Fruit fly (Drosophila melanogaster): Measurements from ENCODE around the gene CG9760.

The CG9760 gene

DNA sequence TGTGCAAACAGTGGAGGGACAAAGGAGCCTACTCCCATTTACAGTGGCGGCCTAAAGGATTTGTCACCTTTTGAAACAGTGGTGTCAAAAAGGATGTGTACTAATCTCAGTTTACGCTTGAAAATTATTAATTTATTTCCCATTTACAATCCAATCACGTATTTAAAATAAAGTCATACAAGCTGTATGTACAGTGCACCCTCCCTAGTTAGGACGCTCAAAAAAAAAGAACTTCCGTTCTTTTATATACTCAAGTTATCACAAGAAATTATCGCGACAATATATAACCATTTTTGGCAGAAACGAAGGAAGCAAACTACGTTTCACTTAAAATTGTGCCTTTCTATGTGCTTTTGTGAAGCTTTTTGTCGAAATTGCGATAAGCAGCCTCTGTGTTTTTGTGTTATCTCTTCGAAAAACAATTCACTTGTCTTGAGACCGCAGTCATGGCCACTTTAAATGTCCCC is 24.3 kb downstream of the CG9760 start:
- TF ChIP-seq CG13204 (GFP tag; optimal IDR thresholded peaks at IDR 0.05) (no peak), CG34367 (tag; optimal IDR thresholded peaks at IDR 0.05) (peak; percentile 26), CG10348 (GFP tag; IDR thresholded peaks at IDR 0.05) (no peak), CG4496 (GFP tag; IDR thresholded peaks at IDR 0.05) (peak; percentile 62), CG9948 (tag; optimal IDR thresholded peaks at IDR 0.05) (peak; percentile 39), rn (GFP tag; IDR thresholded peaks at IDR 0.05) (no peak), EcR (GFP tag; optimal IDR thresholded peaks at IDR 0.05) (no peak), CG17806 (tag; optimal IDR thresholded peaks at IDR 0.05) (peak; percentile 43), CG14655 (GFP tag; optimal IDR thresholded peaks at IDR 0.05) (no peak), CG15710 (tag; optimal IDR thresholded peaks at IDR 0.05) (peak; percentile 44), Snoo (tag; optimal IDR thresholded peaks at IDR 0.05) (peak; percentile 51), CG8159 (tag; optimal IDR thresholded peaks at IDR 0.05) (peak; percentile 54), Ets98B (GFP tag; IDR thresholded peaks at IDR 0.05) (peak; percentile 43), Pif1A (GFP tag; optimal IDR thresholded peaks at IDR 0.05) (no peak), Pif1B (GFP tag; optimal IDR thresholded peaks at IDR 0.05) (no peak), CG12605 (GFP tag; IDR thresholded peaks at IDR 0.05) (0 out of 2 replicates have a peak, but pooled peaks have one; percentile 11), CG32121 (GFP tag; IDR thresholded peaks at IDR 0.05) (no peak; the same call in 1 of the 2 replicates), fd96Ca (GFP tag; IDR thresholded peaks at IDR 0.05) (0 out of 3 replicates have a peak, but pooled peaks have one; percentile 43), CG8301 (tag; optimal IDR thresholded peaks at IDR 0.05) (peak; percentile 39), gl (tag; optimal IDR thresholded peaks at IDR 0.05) (no peak), D1 (tag; optimal IDR thresholded peaks at IDR 0.05) (no peak)

dm6 chr3L:12138113-12138899 is 25.2 kb downstream of the CG9760 start, which contains the start of the genes ND-SGDH and RhoGAP68F:
Gene ND-SGDH, minus strand, starts transcription at chr3L:12138584.
Gene RhoGAP68F, plus strand, starts transcription at chr3L:12138868.
- TF ChIP-seq CG32121 (GFP tag; IDR thresholded peaks at IDR 0.05) (peak; percentile 45; the same call in 1 of the 2 replicates), CG10348 (GFP tag; IDR thresholded peaks at IDR 0.05) (0 out of 2 replicates have a peak, but pooled peaks have one; percentile 20), CG8159 (tag; optimal IDR thresholded peaks at IDR 0.05) (peak; percentile 75), CG4496 (GFP tag; IDR thresholded peaks at IDR 0.05) (0 out of 3 replicates have a peak, but pooled peaks have one; percentile 36), CG17806 (tag; optimal IDR thresholded peaks at IDR 0.05) (peak; percentile 48), EcR (GFP tag; optimal IDR thresholded peaks at IDR 0.05) (no peak), CG15710 (tag; optimal IDR thresholded peaks at IDR 0.05) (peak; percentile 76), rn (GFP tag; IDR thresholded peaks at IDR 0.05) (no peak), Pif1A (GFP tag; optimal IDR thresholded peaks at IDR 0.05) (no peak), CG34367 (tag; optimal IDR thresholded peaks at IDR 0.05) (peak; percentile 53), fd96Ca (GFP tag; IDR thresholded peaks at IDR 0.05) (no peak; the same call in 2 of the 3 replicates), CG12605 (GFP tag; IDR thresholded peaks at IDR 0.05) (no peak), Snoo (tag; optimal IDR thresholded peaks at IDR 0.05) (peak; percentile 67), gl (tag; optimal IDR thresholded peaks at IDR 0.05) (no peak), CG9948 (tag; optimal IDR thresholded peaks at IDR 0.05) (peak; percentile 54), Pif1B (GFP tag; optimal IDR thresholded peaks at IDR 0.05) (peak; percentile 40), Ets98B (GFP tag; IDR thresholded peaks at IDR 0.05) (peak; percentile 53; the same call in 1 of the 2 replicates), CG13204 (GFP tag; optimal IDR thresholded peaks at IDR 0.05) (no peak), CG14655 (GFP tag; optimal IDR thresholded peaks at IDR 0.05) (no peak), D1 (tag; optimal IDR thresholded peaks at IDR 0.05) (no peak), CG8301 (tag; optimal IDR thresholded peaks at IDR 0.05) (peak; percentile 53)

DNA sequence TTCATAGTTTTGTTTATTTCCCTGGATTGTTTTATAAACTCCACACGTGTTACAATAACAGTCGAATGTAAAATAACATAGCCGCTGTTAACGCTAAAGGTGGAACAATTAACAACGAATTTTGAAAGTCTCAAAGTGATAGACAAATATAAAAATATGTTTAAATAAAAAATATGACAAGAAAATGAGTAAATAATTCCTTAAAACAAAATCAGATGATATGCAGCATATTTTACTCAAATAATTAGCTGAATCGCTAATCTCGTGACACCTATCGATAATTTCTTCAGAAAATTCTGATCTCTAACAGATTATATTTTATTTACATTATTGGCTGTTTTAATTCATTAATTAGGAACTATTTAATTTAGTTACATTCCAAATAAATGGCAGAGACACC is 26.9 kb downstream of the CG9760 start, which contains the start of the genes CG5645 and Atg12:
Gene CG5645, minus strand, starts transcription at position 77 of the 400 bp plus-strand sequence.
Gene Atg12, plus strand, starts transcription at position 338 of the 400 bp plus-strand sequence.
- TF ChIP-seq CG8159 (tag; optimal IDR thresholded peaks at IDR 0.05) (peak; percentile 66), CG32121 (GFP tag; IDR thresholded peaks at IDR 0.05) (peak; percentile 48; the same call in 1 of the 2 replicates), Ets98B (GFP tag; IDR thresholded peaks at IDR 0.05) (peak; percentile 44; the same call in 1 of the 2 replicates), CG17806 (tag; optimal IDR thresholded peaks at IDR 0.05) (peak; percentile 58), CG4496 (GFP tag; IDR thresholded peaks at IDR 0.05) (peak; percentile 75), CG15710 (tag; optimal IDR thresholded peaks at IDR 0.05) (peak; percentile 51), CG9948 (tag; optimal IDR thresholded peaks at IDR 0.05) (peak; percentile 8), CG13204 (GFP tag; optimal IDR thresholded peaks at IDR 0.05) (no peak), Snoo (tag; optimal IDR thresholded peaks at IDR 0.05) (no peak), CG12605 (GFP tag; IDR thresholded peaks at IDR 0.05) (no peak), CG14655 (GFP tag; optimal IDR thresholded peaks at IDR 0.05) (peak; percentile 42), CG10348 (GFP tag; IDR thresholded peaks at IDR 0.05) (no peak)

DNA sequence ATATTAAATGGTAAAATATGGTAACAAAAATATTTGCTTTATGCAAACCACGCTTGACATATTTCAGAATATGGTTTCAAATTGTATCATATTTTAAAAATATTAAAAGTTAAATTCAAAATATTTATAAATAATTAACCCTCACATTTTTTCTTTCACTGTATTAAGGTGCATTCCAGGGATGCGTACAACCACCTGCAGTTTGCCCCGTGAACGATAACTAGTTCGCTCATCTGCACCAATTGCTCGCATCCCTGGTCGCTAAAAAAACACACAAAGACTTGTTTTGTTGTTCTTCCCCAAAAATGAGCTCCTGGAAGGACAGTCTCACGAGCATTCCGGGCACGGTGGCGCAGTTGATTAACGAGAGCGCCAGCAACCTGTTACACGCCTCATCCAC is 31.6 kb downstream of the CG9760 start, which contains the start of gene DEF8:
Gene DEF8, plus strand, starts transcription at position 229 of the 400 bp plus-strand sequence.
- TF ChIP-seq CG14655 (GFP tag; optimal IDR thresholded peaks at IDR 0.05) (peak; percentile 80), CG8159 (tag; optimal IDR thresholded peaks at IDR 0.05) (peak; percentile 88), CG8301 (tag; optimal IDR thresholded peaks at IDR 0.05) (peak; percentile 84), CG13204 (GFP tag; optimal IDR thresholded peaks at IDR 0.05) (no peak), fd96Ca (GFP tag; IDR thresholded peaks at IDR 0.05) (peak; percentile 75), rn (GFP tag; IDR thresholded peaks at IDR 0.05) (peak; percentile 68), CG12605 (GFP tag; IDR thresholded peaks at IDR 0.05) (peak; percentile 92), CG32121 (GFP tag; IDR thresholded peaks at IDR 0.05) (peak; percentile 92), gl (tag; optimal IDR thresholded peaks at IDR 0.05) (peak; percentile 37), D1 (tag; optimal IDR thresholded peaks at IDR 0.05) (peak; percentile 94), Snoo (tag; optimal IDR thresholded peaks at IDR 0.05) (peak; percentile 76), EcR (GFP tag; optimal IDR thresholded peaks at IDR 0.05) (peak; percentile 19), CG10348 (GFP tag; IDR thresholded peaks at IDR 0.05) (no peak), CG9948 (tag; optimal IDR thresholded peaks at IDR 0.05) (peak; percentile 87), CG15710 (tag; optimal IDR thresholded peaks at IDR 0.05) (peak; percentile 83), Pif1A (GFP tag; optimal IDR thresholded peaks at IDR 0.05) (no peak), CG17806 (tag; optimal IDR thresholded peaks at IDR 0.05) (peak; percentile 85), CG4496 (GFP tag; IDR thresholded peaks at IDR 0.05) (peak; percentile 89), Pif1B (GFP tag; optimal IDR thresholded peaks at IDR 0.05) (no peak), Ets98B (GFP tag; IDR thresholded peaks at IDR 0.05) (peak; percentile 87), CG34367 (tag; optimal IDR thresholded peaks at IDR 0.05) (peak; percentile 80)
